Worm (Caenorhabditis elegans) whole organism, L4/young adult: ENCODE data around the gene pap-3.

Experiments used
- dao-5 ChIP-seq: sonication (generic microtip); optimal IDR thresholded peaks from 2 replicates; lab custom pipeline; 2016; ENCODE audit warnings: missing genotype, missing genetic modification characterization, moderate library complexity, missing compliant biosample characterization
- him-1 ChIP-seq: sonication (generic microtip); optimal IDR thresholded peaks from 2 replicates; lab custom pipeline; 2016; ENCODE audit warnings: missing genotype, missing genetic modification reagents, missing genetic modification characterization, missing compliant biosample characterization

ce11 chrII:11798737-11799136 is 17.6 kb downstream of the pap-3 start, which contains the start of gene hda-5:
- no peak for TF ChIP-seq him-1
- no peak for TF ChIP-seq dao-5 (tag; lab: Kevin White, UChicago)
